Worm (Caenorhabditis elegans): Measurements from ENCODE around the gene ZK792.5.

Gene ZK792.5

DNA sequence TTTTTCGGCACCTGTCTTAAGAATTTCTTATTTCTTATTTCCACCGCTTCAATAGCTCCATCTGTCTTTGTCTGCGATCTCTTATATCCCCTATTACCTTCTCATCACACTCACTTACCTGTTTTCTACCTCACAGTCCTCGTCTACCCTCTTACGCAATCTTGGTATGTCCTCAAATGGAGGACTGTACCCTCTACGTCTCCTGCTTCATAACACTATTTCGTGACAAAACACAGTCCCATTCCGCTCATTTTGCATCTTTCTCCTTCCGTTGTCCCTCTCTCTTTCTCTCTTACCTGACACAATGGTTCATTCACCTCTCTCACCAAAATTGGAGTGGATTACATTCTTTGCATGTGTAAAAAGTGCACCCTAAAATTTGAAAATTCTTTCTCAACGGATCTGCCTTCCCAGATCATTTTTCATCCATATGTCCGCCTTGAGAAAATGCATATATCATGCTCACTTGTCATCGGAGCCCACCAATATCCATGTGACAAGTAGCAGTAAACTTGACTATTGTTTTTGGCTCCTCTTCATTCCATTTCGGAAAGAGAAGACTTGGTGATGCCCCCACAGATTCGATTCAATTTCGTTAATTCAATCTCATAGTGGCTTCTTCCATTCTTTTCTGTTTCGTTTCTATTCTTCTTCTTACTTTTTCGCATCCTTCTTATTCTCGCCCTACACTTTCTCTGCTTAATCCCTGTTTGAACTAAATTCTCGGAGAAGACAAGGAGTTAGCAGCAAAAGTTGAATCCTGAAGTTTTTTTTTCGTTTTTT, 29.4 kb upstream of the ZK792.5 start:
- TF ChIP-seq egl-27 (tag; optimal IDR thresholded peaks at IDR 0.05): no peak
- TF ChIP-seq nhr-77 (tag; optimal IDR thresholded peaks at IDR 0.05): no peak
- peak; percentile 19 for TF ChIP-seq hmg-11 (tag; optimal IDR thresholded peaks at IDR 0.05)
- no peak for TF ChIP-seq R02D3.7 (tag; optimal IDR thresholded peaks at IDR 0.05)
- peak; percentile 18 for TF ChIP-seq fkh-10 (GFP tag; optimal IDR thresholded peaks at IDR 0.05)
- TF ChIP-seq nhr-237 (tag; optimal IDR thresholded peaks at IDR 0.05): no peak
- TF ChIP-seq sea-2 (GFP tag; optimal IDR thresholded peaks at IDR 0.05): no peak
- TF ChIP-seq nhr-25 (tag; optimal IDR thresholded peaks at IDR 0.05): peak; percentile 20
- no peak for TF ChIP-seq lin-39 (tag; optimal IDR thresholded peaks at IDR 0.05)

DNA sequence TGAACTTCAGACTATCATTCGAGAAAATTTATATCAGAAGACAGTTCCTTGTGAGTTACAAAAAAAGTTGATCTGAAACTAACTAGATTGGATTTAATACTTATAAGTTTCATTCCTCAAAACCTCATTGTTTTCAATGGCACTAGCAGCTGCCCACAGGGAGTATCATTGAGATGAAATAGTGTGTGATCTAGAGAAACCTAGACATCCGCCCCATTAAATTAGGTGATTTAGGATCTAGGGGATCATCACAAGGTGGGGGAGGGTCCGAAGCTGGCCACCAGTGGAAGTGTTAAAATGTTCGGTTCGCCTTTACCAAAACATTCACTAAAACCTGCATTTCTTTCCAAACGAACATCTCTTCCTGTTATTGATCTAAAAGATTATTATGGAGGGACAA, 28.5 kb upstream of the ZK792.5 start:
- TF ChIP-seq snpc-4 (tag; optimal IDR thresholded peaks at IDR 0.05): no peak
- no peak for TF ChIP-seq egl-27 (tag; optimal IDR thresholded peaks at IDR 0.05)
- TF ChIP-seq egl-5 (tag; optimal IDR thresholded peaks at IDR 0.05): peak; percentile 70
- TF ChIP-seq elt-1 (tag; optimal IDR thresholded peaks at IDR 0.05): no peak
- TF ChIP-seq hmg-11 (tag; optimal IDR thresholded peaks at IDR 0.05): no peak

DNA sequence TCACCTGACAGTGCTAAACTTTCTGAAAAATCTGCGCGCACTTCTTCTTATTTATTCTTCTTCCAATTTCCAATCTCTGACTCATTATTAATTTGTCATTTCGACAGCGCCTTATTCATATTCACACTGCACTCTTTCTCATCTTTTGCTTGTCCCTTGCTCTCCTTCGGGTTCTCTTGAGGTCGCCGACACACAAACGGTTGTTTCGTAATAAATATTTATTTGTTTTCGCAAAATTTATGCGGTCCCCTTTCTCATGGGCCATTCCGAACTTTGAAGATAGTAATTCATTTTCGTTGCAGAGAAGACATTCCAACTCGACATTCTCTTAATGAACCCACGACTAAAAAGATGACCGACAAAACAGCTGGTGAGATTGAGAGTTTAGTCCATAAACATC, 26.8 kb upstream of the ZK792.5 start, which contains the start of gene magi-1:
Gene magi-1 (plus strand): TSS at position 301 of the 400 bp plus-strand sequence.
- TF ChIP-seq snpc-4 (tag; optimal IDR thresholded peaks at IDR 0.05) (no peak), ZK546.5 (tag; optimal IDR thresholded peaks at IDR 0.05) (no peak)

DNA sequence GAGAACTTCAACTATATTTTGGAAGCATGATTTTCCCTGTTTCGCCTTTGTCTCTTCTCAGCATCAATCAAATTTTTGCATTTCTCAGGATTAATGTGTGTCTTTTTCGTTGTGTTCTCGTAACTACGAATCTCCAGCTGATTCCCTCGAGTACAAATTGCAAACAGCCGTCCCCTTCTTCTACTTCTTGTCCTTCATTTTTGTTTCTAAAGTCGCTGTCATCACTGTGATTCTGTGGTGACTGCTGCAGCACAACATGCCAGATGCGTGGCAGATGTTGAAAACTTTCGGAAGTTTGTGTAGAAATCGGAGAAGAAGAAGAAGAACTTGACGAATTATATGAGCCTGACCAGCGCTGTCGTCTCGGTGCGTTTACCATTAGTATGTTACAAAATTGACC, 25.4 kb upstream of the ZK792.5 start:
- TF ChIP-seq unc-62 (GFP tag; optimal IDR thresholded peaks at IDR 0.05): peak; percentile 9
- TF ChIP-seq fkh-2 (tag; optimal IDR thresholded peaks at IDR 0.05): no peak
- TF ChIP-seq fos-1 (tag; optimal IDR thresholded peaks at IDR 0.05): no peak
- no peak for TF ChIP-seq nhr-25 (tag; optimal IDR thresholded peaks at IDR 0.05)
- TF ChIP-seq nhr-67 (tag; optimal IDR thresholded peaks at IDR 0.05): no peak
- TF ChIP-seq lin-39 (tag; optimal IDR thresholded peaks at IDR 0.05): peak; percentile 51
- TF ChIP-seq R02D3.7 (tag; optimal IDR thresholded peaks at IDR 0.05): no peak
- no peak for TF ChIP-seq hmg-11 (tag; optimal IDR thresholded peaks at IDR 0.05)

DNA sequence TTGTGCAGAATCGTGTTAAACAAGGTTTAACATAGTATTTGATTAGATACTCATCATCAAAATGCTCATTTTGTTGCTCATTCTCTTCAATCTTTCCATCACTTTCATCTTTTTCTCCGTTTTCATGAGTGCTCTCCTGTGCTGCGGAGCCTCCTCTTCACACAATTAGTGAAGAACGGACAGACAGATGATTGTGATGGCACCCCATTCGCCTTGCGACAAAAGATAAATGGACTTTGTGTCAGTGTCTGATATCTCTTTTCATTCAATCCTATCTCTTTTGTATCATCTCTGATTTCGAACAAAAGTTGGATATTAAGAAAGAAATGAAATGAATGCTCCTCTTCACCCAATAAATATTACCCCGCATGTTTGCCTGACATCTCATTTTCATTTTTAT, 22.4 kb upstream of the ZK792.5 start:
- TF ChIP-seq ceh-28 (tag; optimal IDR thresholded peaks at IDR 0.05) (no peak), ztf-4 (tag; optimal IDR thresholded peaks at IDR 0.05) (no peak), daf-12 (tag; optimal IDR thresholded peaks at IDR 0.05) (no peak), nfya-1 (tag; optimal IDR thresholded peaks at IDR 0.05; ENCODE audit: insufficient read depth) (peak; percentile 6), ceh-82 (tag; optimal IDR thresholded peaks at IDR 0.05) (no peak), pqm-1 (tag; optimal IDR thresholded peaks at IDR 0.05) (no peak), egl-5 (tag; optimal IDR thresholded peaks at IDR 0.05) (peak; percentile 79), sea-2 (GFP tag; optimal IDR thresholded peaks at IDR 0.05) (no peak), nhr-11 (tag; optimal IDR thresholded peaks at IDR 0.05) (peak; percentile 1), zag-1 (tag; optimal IDR thresholded peaks at IDR 0.05) (no peak), ceh-9 (tag; optimal IDR thresholded peaks at IDR 0.05) (no peak)

DNA sequence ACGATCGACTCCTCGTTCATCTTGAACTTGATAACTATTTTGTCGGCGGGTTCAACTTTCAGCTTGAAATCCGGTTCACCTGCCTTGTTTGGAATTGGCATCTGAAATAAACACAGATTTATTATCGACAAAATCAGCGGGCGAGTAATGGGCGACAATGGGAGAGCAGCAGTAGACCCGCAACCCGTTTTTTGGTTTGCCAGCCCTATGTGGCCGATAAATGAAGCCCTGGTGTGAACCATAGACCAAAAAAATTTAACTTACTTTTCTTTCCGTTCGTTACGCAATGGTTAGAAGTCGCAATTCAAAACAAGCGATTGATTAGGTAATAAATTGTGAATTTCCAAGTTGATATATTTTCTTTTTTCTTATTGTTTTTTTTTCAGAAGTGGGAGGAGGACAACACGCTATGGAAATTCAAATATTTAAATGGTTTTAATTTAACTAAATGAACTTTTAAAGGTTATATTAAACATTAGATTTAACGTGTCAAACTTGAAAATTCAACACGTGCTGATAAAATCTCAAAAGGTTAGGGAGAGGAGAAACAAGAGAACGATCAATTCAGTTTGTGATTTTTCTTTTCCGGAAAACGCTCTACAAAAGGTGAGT, 15.9 kb upstream of the ZK792.5 start, which contains the start of the genes T22B3.3 and alg-3:
Gene T22B3.3 (minus strand): TSS at position 101 of the 612 bp plus-strand sequence.
Gene alg-3 (plus strand): TSS at position 562 of the 612 bp plus-strand sequence.
- no peak for TF ChIP-seq lsy-12 (tag; optimal IDR thresholded peaks at IDR 0.05)
- TF ChIP-seq snpc-4 (tag; optimal IDR thresholded peaks at IDR 0.05): no peak
- no peak for TF ChIP-seq nhr-77 (tag; optimal IDR thresholded peaks at IDR 0.05)
- TF ChIP-seq fos-1 (tag; optimal IDR thresholded peaks at IDR 0.05): no peak
- no peak for TF ChIP-seq ceh-28 (tag; optimal IDR thresholded peaks at IDR 0.05)
- no peak for TF ChIP-seq ztf-4 (tag; optimal IDR thresholded peaks at IDR 0.05)
- TF ChIP-seq pqm-1 (tag; optimal IDR thresholded peaks at IDR 0.05): no peak
- TF ChIP-seq daf-12 (tag; optimal IDR thresholded peaks at IDR 0.05): no peak
- TF ChIP-seq zag-1 (tag; optimal IDR thresholded peaks at IDR 0.05): no peak
- no peak for TF ChIP-seq nhr-11 (tag; optimal IDR thresholded peaks at IDR 0.05)
- no peak for TF ChIP-seq R02D3.7 (tag; optimal IDR thresholded peaks at IDR 0.05)
- no peak for TF ChIP-seq sea-2 (GFP tag; optimal IDR thresholded peaks at IDR 0.05)
- TF ChIP-seq eor-1 (tag; optimal IDR thresholded peaks at IDR 0.05): no peak
